Worm (Caenorhabditis elegans): ENCODE results near the gene W09H1.1.
A peak's percentile ranks its signal among the peaks of the same experiment; 100 is the strongest.

W09H1.1 gene

ce11 chrII:13195163-13195562, 13.8 kb upstream of the W09H1.1 start, which contains the start of gene lec-1 (continued):
- TF ChIP-seq rbr-2 (tag; optimal IDR thresholded peaks at IDR 0.05) (peak; percentile 59), nhr-42 (GFP tag; IDR thresholded peaks at IDR 0.05) (no peak), dmd-8 (GFP tag; IDR thresholded peaks at IDR 0.05) (no peak), aly-2 (tag; optimal IDR thresholded peaks at IDR 0.05) (no peak), spr-1 (tag; optimal IDR thresholded peaks at IDR 0.05) (no peak), madf-5 (GFP tag; IDR thresholded peaks at IDR 0.05) (no peak), lin-29 (GFP tag; IDR thresholded peaks at IDR 0.05) (no peak), lir-3 (tag; optimal IDR thresholded peaks at IDR 0.05) (no peak), lin-1 (GFP tag; IDR thresholded peaks at IDR 0.05) (no peak), Y105C5A.15 (GFP tag; IDR thresholded peaks at IDR 0.05) (no peak), ztf-7 (tag; optimal IDR thresholded peaks at IDR 0.05) (no peak), hmg-1.1 (GFP tag; IDR thresholded peaks at IDR 0.05) (peak; percentile 67), unc-62 (GFP tag; optimal IDR thresholded peaks at IDR 0.05 in 1 of 2) (peak in 1 of 2 experiments; percentile 50), unc-62 (tag; optimal IDR thresholded peaks at IDR 0.05) (no peak), jun-1 (tag; optimal IDR thresholded peaks at IDR 0.05) (no peak), ces-1 (GFP tag; optimal IDR thresholded peaks at IDR 0.05) (no peak), tag-97 (GFP tag; IDR thresholded peaks at IDR 0.05) (no peak), zip-2 (tag; optimal IDR thresholded peaks at IDR 0.05) (no peak), snpc-1.2 (GFP tag; IDR thresholded peaks at IDR 0.05) (no peak), nhr-237 (tag; optimal IDR thresholded peaks at IDR 0.05) (no peak), nhr-10 (tag; optimal IDR thresholded peaks at IDR 0.05) (no peak), zfp-2 (tag; optimal IDR thresholded peaks at IDR 0.05) (no peak), aha-1 (tag) (peak; percentile 85), ceh-28 (tag; optimal IDR thresholded peaks at IDR 0.05) (no peak), php-3 (GFP tag; IDR thresholded peaks at IDR 0.05) (no peak), R02D3.7 (tag; optimal IDR thresholded peaks at IDR 0.05) (no peak), duxl-1 (tag; optimal IDR thresholded peaks at IDR 0.05; ENCODE audit: poor library complexity) (no peak), Y75B8A.6 (GFP tag; IDR thresholded peaks at IDR 0.05) (no peak), nhr-28 (tag; optimal IDR thresholded peaks at IDR 0.05) (peak; percentile 63), nhr-11 (tag; optimal IDR thresholded peaks at IDR 0.05) (peak; percentile 70), mdl-1 (tag; optimal IDR thresholded peaks at IDR 0.05) (peak in 1 of 2 experiments; percentile 64), dmd-9 (GFP tag; IDR thresholded peaks at IDR 0.05) (no peak), egl-27 (tag; optimal IDR thresholded peaks at IDR 0.05) (no peak), skn-1 (tag; optimal IDR thresholded peaks at IDR 0.05) (no peak), ZK546.5 (tag; optimal IDR thresholded peaks at IDR 0.05) (no peak), nhr-48 (tag; optimal IDR thresholded peaks at IDR 0.05) (no peak), ceh-82 (tag; optimal IDR thresholded peaks at IDR 0.05) (no peak), daf-12 (tag; optimal IDR thresholded peaks at IDR 0.05) (no peak), lim-7 (GFP tag; IDR thresholded peaks at IDR 0.05) (0 out of 2 replicates have a peak, but pooled peaks have one; percentile 6), hif-1 (tag; optimal IDR thresholded peaks at IDR 0.05) (peak in 1 of 2 experiments; percentile 3), lin-38 (GFP tag; IDR thresholded peaks at IDR 0.05) (peak; percentile 37; the same call in 1 of the 2 replicates)

- TF ChIP-seq zfp-2 (tag; optimal IDR thresholded peaks at IDR 0.05) (no peak), T20F7.1 (GFP tag; optimal IDR thresholded peaks at IDR 0.05) (no peak), hif-1 (tag; optimal IDR thresholded peaks at IDR 0.05) (no peak), madf-9 (GFP tag; conservative IDR thresholded peaks at IDR 0.05) (no peak), dmd-6 (GFP tag; IDR thresholded peaks at IDR 0.05) (no peak), mdl-1 (tag; optimal IDR thresholded peaks at IDR 0.05) (peak in 1 of 2 experiments; percentile 35), aly-2 (tag; optimal IDR thresholded peaks at IDR 0.05) (no peak), arid-1 (GFP tag; conservative IDR thresholded peaks at IDR 0.05) (no peak), Y5F2A.4 (GFP tag; optimal IDR thresholded peaks at IDR 0.05) (no peak), hlh-30 (tag; optimal IDR thresholded peaks at IDR 0.05; ENCODE audit: insufficient read depth) (peak; percentile 43), tag-97 (GFP tag; IDR thresholded peaks at IDR 0.05) (no peak), hmg-1.1 (GFP tag; IDR thresholded peaks at IDR 0.05) (0 out of 2 replicates have a peak, but pooled peaks have one; percentile 34), mxl-2 (GFP tag; conservative IDR thresholded peaks at IDR 0.05) (no peak), mxl-3 (GFP tag; optimal IDR thresholded peaks at IDR 0.05) (peak; percentile 46), ZK546.5 (tag; optimal IDR thresholded peaks at IDR 0.05) (no peak), lin-1 (GFP tag; IDR thresholded peaks at IDR 0.05) (no peak), zip-11 (GFP tag; IDR thresholded peaks at IDR 0.05) (no peak), T26A8.4 (GFP tag; IDR thresholded peaks at IDR 0.05) (0 out of 2 replicates have a peak, but pooled peaks have one; percentile 15), ceh-28 (tag; optimal IDR thresholded peaks at IDR 0.05) (no peak), vab-7 (GFP tag; IDR thresholded peaks at IDR 0.05) (no peak)
These were observed 12.3 kb upstream of the W09H1.1 start for ce11 chrII:13193563-13194103.
